Fruit fly (Drosophila melanogaster) whole organism, embryonic: Measurements from ENCODE around the gene Fign.

Experiments used
- Antp ChIP-seq: fragments of 200-800 bp; sonication (Bioruptor generic); optimal IDR thresholded peaks from 3 replicates; lab custom pipeline; 2016; ENCODE audit warnings: missing biosample characterization, missing genetic modification characterization
- Awh ChIP-seq: fragments of 200-800 bp; sonication (Bioruptor generic); IDR thresholded peaks from 2 replicates; pipeline ENCODE4, ENCODE4 v1.3.6; 2022; ENCODE audit warnings: missing biosample characterization, missing genetic modification characterization
- CG10959 ChIP-seq: fragments of 200-800 bp; sonication (Bioruptor generic); IDR thresholded peaks from 2 replicates; pipeline ENCODE4 v1.3.6; 2022; ENCODE audit warnings: missing biosample characterization, missing genetic modification characterization
- CG11398 ChIP-seq: fragments of 200-800 bp; sonication (Bioruptor generic); optimal IDR thresholded peaks from 2 replicates; lab custom pipeline; 2016; ENCODE audit warnings: missing biosample characterization, missing genetic modification characterization
- CG1233 ChIP-seq: fragments of 200-800 bp; sonication (Bioruptor generic); optimal IDR thresholded peaks from 4 replicates; lab custom pipeline; 2018; ENCODE audit warnings: missing biosample characterization, mild to moderate bottlenecking, missing genetic modification characterization
- CG14441 ChIP-seq: fragments of 200-800 bp; sonication (Bioruptor generic); IDR thresholded peaks from 2 replicates; pipeline ENCODE4 v1.3.6; 2022; ENCODE audit warnings: missing biosample characterization, missing genetic modification characterization
- CG14710 ChIP-seq: fragments of 200-800 bp; sonication (Bioruptor generic); optimal IDR thresholded peaks from 3 replicates; lab custom pipeline; 2019; ENCODE audit warnings: missing biosample characterization, mild to moderate bottlenecking, missing genetic modification characterization, moderate library complexity
- CG17359 ChIP-seq: fragments of 200-800 bp; sonication (Bioruptor generic); optimal IDR thresholded peaks from 3 replicates; lab custom pipeline; 2018; ENCODE audit warnings: missing biosample characterization, mild to moderate bottlenecking, missing genetic modification characterization, moderate library complexity
- CG18599 ChIP-seq: fragments of 200-800 bp; sonication (Bioruptor generic); optimal IDR thresholded peaks from 3 replicates; lab custom pipeline; 2017; ENCODE audit warnings: missing biosample characterization, missing genetic modification characterization, mild to moderate bottlenecking, moderate library complexity, missing genetic modification reagents
- CG32532 ChIP-seq: fragments of 200-800 bp; sonication (Bioruptor generic); IDR thresholded peaks from 2 replicates; pipeline ENCODE4 v1.3.6; 2022; ENCODE audit warnings: missing biosample characterization, missing genetic modification characterization
- CG33557 ChIP-seq: fragments of 200-800 bp; sonication (Bioruptor generic); optimal IDR thresholded peaks from 2 replicates; lab custom pipeline; 2019; ENCODE audit warnings: missing biosample characterization, mild to moderate bottlenecking, missing genetic modification characterization, moderate library complexity
- CG34376 ChIP-seq: fragments of 200-800 bp; sonication (Bioruptor generic); optimal IDR thresholded peaks from 2 replicates; lab custom pipeline; 2018; ENCODE audit warnings: missing biosample characterization, mild to moderate bottlenecking, missing genetic modification characterization
- CG4360 ChIP-seq: fragments of 200-800 bp; sonication (Bioruptor generic); IDR thresholded peaks from 2 replicates; pipeline ENCODE4 v1.3.6; 2022; ENCODE audit warnings: missing biosample characterization, missing genetic modification characterization
- CG4424 ChIP-seq: fragments of 200-800 bp; sonication (Bioruptor generic); optimal IDR thresholded peaks from 3 replicates; lab custom pipeline; 2016; ENCODE audit warnings: missing biosample characterization, missing genetic modification characterization
- CG6175 ChIP-seq: fragments of 200-800 bp; sonication (Bioruptor generic); IDR thresholded peaks from 3 replicates; pipeline ENCODE4 v1.3.6; 2022; ENCODE audit warnings: missing biosample characterization, missing genetic modification characterization
- CG7357 ChIP-seq: fragments of 200-800 bp; sonication (Bioruptor generic); IDR thresholded peaks from 3 replicates; pipeline ENCODE4 v1.3.6; 2022; ENCODE audit warnings: missing biosample characterization, missing genetic modification characterization
- CG7556 ChIP-seq: fragments of 200-800 bp; sonication (Bioruptor generic); optimal IDR thresholded peaks from 2 replicates; lab custom pipeline; 2017; ENCODE audit warnings: missing biosample characterization, mild to moderate bottlenecking, missing genetic modification characterization
- CG7745 ChIP-seq: fragments of 200-800 bp; sonication (Bioruptor generic); optimal IDR thresholded peaks from 2 replicates; lab custom pipeline; 2018; ENCODE audit warnings: missing biosample characterization, mild to moderate bottlenecking, missing genetic modification characterization, moderate library complexity
- CG9609 ChIP-seq: fragments of 200-800 bp; sonication (Bioruptor generic); optimal IDR thresholded peaks from 3 replicates; lab custom pipeline; 2016; ENCODE audit warnings: missing biosample characterization, missing genetic modification characterization
- CG9817 ChIP-seq: fragments of 200-800 bp; sonication (Bioruptor generic); optimal IDR thresholded peaks from 2 replicates; lab custom pipeline; 2018; ENCODE audit warnings: missing biosample characterization, mild to moderate bottlenecking, missing genetic modification characterization, moderate library complexity
- CTCF ChIP-seq: fragments of 200-800 bp; sonication (Bioruptor generic); optimal IDR thresholded peaks from 2 replicates; lab custom pipeline; 2017; ENCODE audit warnings: missing biosample characterization, mild to moderate bottlenecking, missing genetic modification characterization, moderate library complexity
- Dip2 ChIP-seq: fragments of 200-800 bp; sonication (Bioruptor generic); IDR thresholded peaks from 2 replicates; pipeline ENCODE4 v1.3.6; 2022; ENCODE audit warnings: missing biosample characterization, missing genetic modification characterization
- Dll ChIP-seq: fragments of 200-800 bp; sonication (Bioruptor generic); IDR thresholded peaks from 4 replicates; pipeline ENCODE4 v1.3.6; 2022; ENCODE audit warnings: missing biosample characterization, missing genetic modification characterization; ENCODE audit not compliant: partially characterized antibody
- Fer3 ChIP-seq: fragments of 200-800 bp; sonication (Bioruptor generic); optimal IDR thresholded peaks from 2 replicates; lab custom pipeline; 2018; ENCODE audit warnings: missing biosample characterization, mild to moderate bottlenecking, missing genetic modification characterization, moderate library complexity
- Gsc ChIP-seq: fragments of 200-800 bp; sonication (Bioruptor generic); IDR thresholded peaks from 2 replicates; pipeline ENCODE4 v1.3.6; 2022; ENCODE audit warnings: missing biosample characterization, missing genetic modification characterization
- Mes4 ChIP-seq: fragments of 200-800 bp; sonication (Bioruptor generic); optimal IDR thresholded peaks from 2 replicates; lab custom pipeline; 2016; ENCODE audit warnings: missing biosample characterization, missing genetic modification characterization
- NC2α ChIP-seq: fragments of 200-800 bp; sonication (Bioruptor generic); optimal IDR thresholded peaks from 2 replicates; lab custom pipeline; 2016; ENCODE audit warnings: missing biosample characterization, missing genetic modification characterization
- Neu2 ChIP-seq: fragments of 200-800 bp; sonication (Bioruptor generic); optimal IDR thresholded peaks from 3 replicates; lab custom pipeline; 2016; ENCODE audit warnings: missing biosample characterization, missing genetic modification characterization, borderline replicate concordance
- Oaz ChIP-seq: fragments of 200-800 bp; sonication (Bioruptor generic); IDR thresholded peaks from 2 replicates; pipeline ENCODE4 v1.3.6; 2022; ENCODE audit warnings: missing biosample characterization, missing genetic modification characterization
- Usf ChIP-seq: fragments of 200-800 bp; sonication (Bioruptor generic); optimal IDR thresholded peaks from 2 replicates; lab custom pipeline; 2017; ENCODE audit warnings: missing genotype, missing biosample characterization, missing genetic modification characterization
- cas ChIP-seq: fragments of 200-800 bp; sonication (Bioruptor generic); IDR thresholded peaks from 2 replicates; pipeline ENCODE4 v1.3.6; 2022; ENCODE audit warnings: missing biosample characterization, missing genetic modification characterization
- caup ChIP-seq: fragments of 200-800 bp; sonication (Bioruptor generic); optimal IDR thresholded peaks from 3 replicates; lab custom pipeline; 2017; ENCODE audit warnings: missing biosample characterization, mild to moderate bottlenecking, missing genetic modification characterization, moderate library complexity; ENCODE audit not compliant: severe bottlenecking
- cg ChIP-seq: fragments of 200-800 bp; sonication (Bioruptor generic); optimal IDR thresholded peaks from 3 replicates; lab custom pipeline; 2019; ENCODE audit warnings: missing biosample characterization, mild to moderate bottlenecking, missing genetic modification characterization, moderate library complexity
- da ChIP-seq: fragments of 200-800 bp; sonication (Bioruptor generic); optimal IDR thresholded peaks from 2 replicates; lab custom pipeline; 2016; ENCODE audit warnings: missing biosample characterization, missing genetic modification characterization
- danr ChIP-seq: fragments of 200-800 bp; sonication (Bioruptor generic); IDR thresholded peaks from 2 replicates; pipeline ENCODE4 v1.3.6; 2022; ENCODE audit warnings: missing biosample characterization, missing genetic modification characterization
- esg ChIP-seq: fragments of 200-800 bp; sonication (Bioruptor generic); conservative IDR thresholded peaks from 2 replicates; pipeline ENCODE4 v1.3.6; 2022; ENCODE audit warnings: missing biosample characterization, missing genetic modification characterization
- fd96Cb ChIP-seq: fragments of 200-800 bp; sonication (Bioruptor generic); optimal IDR thresholded peaks from 2 replicates; lab custom pipeline; 2018; ENCODE audit warnings: missing biosample characterization, mild to moderate bottlenecking, missing genetic modification characterization, moderate library complexity
- gt ChIP-seq: fragments of 200-800 bp; sonication (Bioruptor generic); IDR thresholded peaks from 2 replicates; pipeline ENCODE4 v1.3.6; 2022; ENCODE audit warnings: missing biosample characterization, missing genetic modification characterization
- kah ChIP-seq: fragments of 200-800 bp; sonication (Bioruptor generic); optimal IDR thresholded peaks from 2 replicates; lab custom pipeline; 2018; ENCODE audit warnings: missing biosample characterization, mild to moderate bottlenecking, missing genetic modification characterization
- lov ChIP-seq, 2 experiments: fragments of 200-800 bp in 1 of 2; fragments of >200 bp in 1 of 2; sonication (Bioruptor generic) in 1 of 2; IDR thresholded peaks in 1 of 2; optimal IDR thresholded peaks in 1 of 2; 2 replicates in 1 of 2; 3 replicates in 1 of 2; pipeline versions ENCODE4 v1.3.6 to Lab custom; 2017 to 2022; ENCODE audit warnings: missing biosample characterization in 1 of 2, missing genetic modification characterization in 1 of 2
- luna ChIP-seq: fragments of 200-800 bp; sonication (Bioruptor generic); optimal IDR thresholded peaks from 2 replicates; lab custom pipeline; 2016; ENCODE audit warnings: missing biosample characterization, missing genetic modification characterization
- mirr ChIP-seq: fragments of 200-800 bp; sonication (Bioruptor generic); optimal IDR thresholded peaks from 3 replicates; lab custom pipeline; 2018; ENCODE audit warnings: missing biosample characterization, mild to moderate bottlenecking, missing genetic modification characterization
- psq ChIP-seq: fragments of 200-800 bp; sonication (Bioruptor generic); optimal IDR thresholded peaks from 2 replicates; lab custom pipeline; 2017; ENCODE audit warnings: missing biosample characterization, missing genetic modification characterization
- pzg ChIP-seq: fragments of 200-800 bp; sonication (Bioruptor generic); optimal IDR thresholded peaks from 3 replicates; lab custom pipeline; 2018; ENCODE audit warnings: missing biosample characterization, mild to moderate bottlenecking, missing genetic modification characterization, moderate library complexity
- salm ChIP-seq: fragments of 200-800 bp; sonication (Bioruptor generic); optimal IDR thresholded peaks from 2 replicates; lab custom pipeline; 2018; ENCODE audit warnings: missing biosample characterization, mild to moderate bottlenecking, missing genetic modification characterization
- scrt ChIP-seq: fragments of 200-800 bp; sonication (Bioruptor generic); optimal IDR thresholded peaks from 2 replicates; lab custom pipeline; 2018; ENCODE audit warnings: missing biosample characterization, mild to moderate bottlenecking, missing genetic modification characterization, moderate library complexity
- sd ChIP-seq: fragments of 200-800 bp; sonication (Bioruptor generic); optimal IDR thresholded peaks from 3 replicates; lab custom pipeline; 2018; ENCODE audit warnings: missing biosample characterization, mild to moderate bottlenecking, missing genetic modification characterization, moderate library complexity
- seq ChIP-seq: fragments of 200-800 bp; sonication (Bioruptor generic); IDR thresholded peaks from 2 replicates; pipeline ENCODE4 v1.3.6; 2022; ENCODE audit warnings: missing biosample characterization, missing genetic modification characterization
- sr ChIP-seq: fragments of 200-800 bp; sonication (Bioruptor generic); IDR thresholded peaks from 3 replicates; pipeline ENCODE4 v1.3.6; 2022; ENCODE audit warnings: missing biosample characterization, missing genetic modification characterization
- sug ChIP-seq: fragments of 200-800 bp; optimal IDR thresholded peaks from 2 replicates; lab custom pipeline; 2019; ENCODE audit warnings: missing biosample characterization, mild to moderate bottlenecking, missing genetic modification characterization, moderate library complexity

The Fign gene

dm6 chr2L:3348146-3348747 is 28.6 kb upstream of the Fign start (continued):
- peak; percentile 51 for TF ChIP-seq CG18599 (GFP tag; lab: Kevin White, UChicago)
- TF ChIP-seq sug = no peak
- TF ChIP-seq da (GFP tag; lab: Kevin White, UChicago) = no peak
- TF ChIP-seq scrt (GFP tag; lab: Kevin White, UChicago) = peak; percentile 53
- peak; percentile 24 for TF ChIP-seq CG9817 (tag; lab: Kevin White, UChicago)
- TF ChIP-seq seq (GFP tag; lab: Robert Waterston, UW) = peak; percentile 47
- peak; percentile 23; the same call in 1 of the 2 replicates for TF ChIP-seq cas
- peak; percentile 66 for TF ChIP-seq CG14710
- TF ChIP-seq CG9609 = peak; percentile 29
- no peak for TF ChIP-seq pzg
- peak; percentile 69 for TF ChIP-seq CG7556 (GFP tag; lab: Kevin White, UChicago)
- TF ChIP-seq CG34376 (GFP tag; lab: Kevin White, UChicago) = no peak
- TF ChIP-seq sd = peak; percentile 6
- TF ChIP-seq Neu2 (GFP tag; lab: Kevin White, UChicago) = no peak
- peak; percentile 61 for TF ChIP-seq Mes4 (GFP tag; lab: Kevin White, UChicago)
- no peak for TF ChIP-seq NC2α
- TF ChIP-seq Usf = no peak
- peak; percentile 92 for TF ChIP-seq CG14441 (GFP tag; lab: Robert Waterston, UW)
- peak; percentile 75 for TF ChIP-seq CG4360 (GFP tag; lab: Robert Waterston, UW)
- TF ChIP-seq CG10959 = peak; percentile 72
- peak; percentile 46 for TF ChIP-seq CTCF (GFP tag; lab: Kevin White, UChicago)
- no peak for TF ChIP-seq CG33557 (GFP tag; lab: Kevin White, UChicago)
- TF ChIP-seq Dip2 (GFP tag; lab: Robert Waterston, UW) = no peak
- TF ChIP-seq lov (optimal IDR thresholded peaks at IDR 0.05; lab: Kevin White, UChicago) = no peak
- peak; percentile 94 for TF ChIP-seq lov (GFP tag; IDR thresholded peaks at IDR 0.05; lab: Robert Waterston, UW)
- TF ChIP-seq CG7357 (GFP tag; lab: Robert Waterston, UW) = peak; percentile 69
- peak; percentile 75 for TF ChIP-seq CG1233 (GFP tag; lab: Kevin White, UChicago)
- peak; percentile 62 for TF ChIP-seq Antp (GFP tag; lab: Kevin White, UChicago)
- TF ChIP-seq CG17359 = peak; percentile 93
- peak; percentile 72 for TF ChIP-seq kah (GFP tag; lab: Kevin White, UChicago)
- no peak for TF ChIP-seq psq
- no peak for TF ChIP-seq CG7745 (tag; lab: Kevin White, UChicago)
- peak; percentile 90 for TF ChIP-seq fd96Cb (tag; lab: Kevin White, UChicago)
- 0 out of 3 replicates have a peak, but pooled peaks have one; percentile 57 for TF ChIP-seq CG6175 (GFP tag; lab: Robert Waterston, UW)
- no peak for TF ChIP-seq cg (GFP tag; lab: Kevin White, UChicago)
- no peak for TF ChIP-seq luna (GFP tag; lab: Kevin White, UChicago)
- peak; percentile 85 for TF ChIP-seq CG4424 (GFP tag; lab: Kevin White, UChicago)
- peak; percentile 97 for TF ChIP-seq Awh (GFP tag; lab: Robert Waterston, UW)
- TF ChIP-seq caup = peak; percentile 12
- peak; percentile 54; the same call in 1 of the 2 replicates for TF ChIP-seq Oaz (GFP tag; lab: Robert Waterston, UW)
- peak; percentile 79 for TF ChIP-seq danr (GFP tag; lab: Robert Waterston, UW)
- TF ChIP-seq Dll (GFP tag; lab: Robert Waterston, UW) = 0 out of 4 replicates have a peak, but pooled peaks have one; percentile 27
- peak; percentile 65 for TF ChIP-seq Fer3
- peak; percentile 2 for TF ChIP-seq CG11398 (GFP tag; lab: Kevin White, UChicago)
- TF ChIP-seq CG32532 (GFP tag; lab: Robert Waterston, UW) = peak; percentile 40
- TF ChIP-seq esg (GFP tag; lab: Robert Waterston, UW) = peak; percentile 81
- TF ChIP-seq Gsc (GFP tag; lab: Robert Waterston, UW) = peak; percentile 77
- no peak for TF ChIP-seq mirr (GFP tag; lab: Kevin White, UChicago)
- TF ChIP-seq salm (tag; lab: Kevin White, UChicago) = peak; percentile 66
- TF ChIP-seq sr = peak; percentile 75; the same call in 2 of the 3 replicates
- TF ChIP-seq gt (GFP tag; lab: Robert Waterston, UW) = peak; percentile 85
